Worm (Caenorhabditis elegans) whole organism, late embryonic: ENCODE measurements around the gene M151.10.

Experiments used
- C08G9.2 ChIP-seq: sonication (generic microtip); optimal IDR thresholded peaks from 2 replicates; lab custom pipeline; 2016; ENCODE audit warnings: mild to moderate bottlenecking, missing genetic modification characterization, moderate library complexity, missing compliant biosample characterization
- C38D4.7 ChIP-seq: fragments of 200-800 bp; sonication (Bioruptor generic); optimal IDR thresholded peaks from 2 replicates; lab custom pipeline; 2018; ENCODE audit warnings: mild to moderate bottlenecking, missing genetic modification characterization, moderate library complexity, missing compliant biosample characterization
- K09A11.1 ChIP-seq: sonication (generic microtip); optimal IDR thresholded peaks from 2 replicates; lab custom pipeline; 2017; ENCODE audit warnings: antibody characterized with exemption, mild to moderate bottlenecking, missing genetic modification characterization, missing compliant biosample characterization; ENCODE audit not compliant: insufficient read depth
- Y22D7AL.16 ChIP-seq: sonication (generic microtip); optimal IDR thresholded peaks from 2 replicates; lab custom pipeline; 2016; ENCODE audit warnings: missing genetic modification characterization, missing compliant biosample characterization
- ama-1 ChIP-seq: fragments of 150-350 bp; optimal IDR thresholded peaks from 2 replicates; lab custom pipeline; 2014
- ceh-14 ChIP-seq: sonication (generic microtip); optimal IDR thresholded peaks from 2 replicates; lab custom pipeline; 2016; ENCODE audit warnings: missing genotype, missing genetic modification characterization, missing compliant biosample characterization
- ceh-18 ChIP-seq: sonication (generic microtip); optimal IDR thresholded peaks from 2 replicates; lab custom pipeline; 2016; ENCODE audit warnings: missing genetic modification characterization, missing compliant biosample characterization
- ceh-19 ChIP-seq: fragments of 200-800 bp; sonication (Bioruptor generic); optimal IDR thresholded peaks from 2 replicates; lab custom pipeline; 2018; ENCODE audit warnings: mild to moderate bottlenecking, missing genetic modification characterization, missing compliant biosample characterization
- ceh-2 ChIP-seq: sonication (generic microtip); optimal IDR thresholded peaks from 2 replicates; lab custom pipeline; 2016; ENCODE audit warnings: missing genotype, missing genetic modification characterization, missing compliant biosample characterization
- ceh-22 ChIP-seq: sonication (generic microtip); optimal IDR thresholded peaks from 2 replicates; lab custom pipeline; 2017; ENCODE audit warnings: missing biosample characterization, missing genetic modification characterization
- ceh-24 ChIP-seq: sonication (generic microtip); optimal IDR thresholded peaks from 2 replicates; lab custom pipeline; 2016; ENCODE audit warnings: mild to moderate bottlenecking, missing genetic modification characterization, missing compliant biosample characterization
- ceh-30 ChIP-seq: fragments of 150-350 bp; optimal IDR thresholded peaks from 2 replicates; lab custom pipeline; 2014; ENCODE audit warnings: missing biosample characterization, missing genetic modification characterization
- ceh-31 ChIP-seq: sonication (generic microtip); optimal IDR thresholded peaks from 2 replicates; lab custom pipeline; 2016; ENCODE audit warnings: missing genetic modification characterization, missing compliant biosample characterization
- ceh-34 ChIP-seq: sonication (generic microtip); optimal IDR thresholded peaks from 2 replicates; lab custom pipeline; 2016; ENCODE audit warnings: mild to moderate bottlenecking, missing genetic modification characterization, missing compliant biosample characterization
- dmd-4 ChIP-seq: sonication (generic microtip); optimal IDR thresholded peaks from 2 replicates; lab custom pipeline; 2016; ENCODE audit warnings: borderline replicate concordance, missing genetic modification characterization, missing compliant biosample characterization
- dve-1 ChIP-seq: sonication (generic microtip); optimal IDR thresholded peaks from 2 replicates; lab custom pipeline; 2017; ENCODE audit warnings: antibody characterized with exemption, mild to moderate bottlenecking, missing genetic modification characterization, missing compliant biosample characterization
- elt-2 ChIP-seq: sonication (generic microtip); optimal IDR thresholded peaks from 2 replicates; lab custom pipeline; 2016; ENCODE audit warnings: missing genetic modification reagents, missing genetic modification characterization, missing compliant biosample characterization
- eyg-1 ChIP-seq: sonication (generic microtip); optimal IDR thresholded peaks from 2 replicates; lab custom pipeline; 2016; ENCODE audit warnings: missing genotype, missing genetic modification characterization, missing compliant biosample characterization
- fax-1 ChIP-seq: sonication (generic microtip); optimal IDR thresholded peaks from 2 replicates; lab custom pipeline; 2016; ENCODE audit warnings: missing genotype, missing genetic modification characterization, missing compliant biosample characterization
- fkh-6 ChIP-seq: sonication (generic microtip); optimal IDR thresholded peaks from 2 replicates; lab custom pipeline; 2016; ENCODE audit warnings: missing genetic modification characterization, missing compliant biosample characterization
- gmeb-2 ChIP-seq: sonication (generic microtip); optimal IDR thresholded peaks from 2 replicates; lab custom pipeline; 2016; ENCODE audit warnings: missing genetic modification characterization, inconsistent platforms, missing compliant biosample characterization
- hlh-15 ChIP-seq: sonication (generic microtip); optimal IDR thresholded peaks from 2 replicates; lab custom pipeline; 2016; ENCODE audit warnings: missing genetic modification characterization, missing compliant biosample characterization
- hlh-8 ChIP-seq: sonication (generic microtip); optimal IDR thresholded peaks from 2 replicates; lab custom pipeline; 2016; ENCODE audit warnings: missing genotype, missing genetic modification characterization, missing compliant biosample characterization
- lin-11 ChIP-seq: fragments of 200-800 bp; sonication (Bioruptor generic); optimal IDR thresholded peaks from 2 replicates; lab custom pipeline; 2018; ENCODE audit warnings: mild to moderate bottlenecking, missing genetic modification characterization, missing compliant biosample characterization
- madf-2 ChIP-seq: sonication (generic microtip); optimal IDR thresholded peaks from 2 replicates; lab custom pipeline; 2017; ENCODE audit warnings: missing genetic modification characterization, missing compliant biosample characterization
- mec-3 ChIP-seq: sonication (generic microtip); optimal IDR thresholded peaks from 2 replicates; lab custom pipeline; 2016; ENCODE audit warnings: borderline replicate concordance, missing genetic modification characterization, missing compliant biosample characterization
- nfya-1 ChIP-seq: sonication (generic microtip); optimal IDR thresholded peaks from 2 replicates; lab custom pipeline; 2017; ENCODE audit warnings: missing genetic modification characterization, mild to moderate bottlenecking, missing compliant biosample characterization, antibody characterized with exemption, moderate library complexity
- nhr-232 ChIP-seq: sonication (generic microtip); optimal IDR thresholded peaks from 2 replicates; lab custom pipeline; 2016; ENCODE audit warnings: missing genetic modification characterization, missing compliant biosample characterization
- npax-4 ChIP-seq: sonication (generic microtip); optimal IDR thresholded peaks from 2 replicates; lab custom pipeline; 2016; ENCODE audit warnings: missing genetic modification characterization, missing compliant biosample characterization
- pat-9 ChIP-seq: fragments of 200-800 bp; sonication (Bioruptor generic); optimal IDR thresholded peaks from 2 replicates; lab custom pipeline; 2018; ENCODE audit warnings: mild to moderate bottlenecking, missing genetic modification characterization, moderate library complexity, missing compliant biosample characterization
- pax-1 ChIP-seq: fragments of 150-350 bp; optimal IDR thresholded peaks from 2 replicates; lab custom pipeline; 2014; ENCODE audit warnings: missing biosample characterization, missing genetic modification characterization
- pha-2 ChIP-seq: sonication (generic microtip); optimal IDR thresholded peaks from 2 replicates; lab custom pipeline; 2017; ENCODE audit warnings: mild to moderate bottlenecking, missing genetic modification characterization, missing compliant biosample characterization
- pha-4 ChIP-seq: fragments of 150-350 bp; optimal IDR thresholded peaks from 2 replicates; lab custom pipeline; 2018; ENCODE audit warnings: missing biosample characterization, missing genetic modification reagents, missing genetic modification characterization
- pqm-1 ChIP-seq: sonication (generic microtip); optimal IDR thresholded peaks from 2 replicates; lab custom pipeline; 2016; ENCODE audit warnings: missing genetic modification characterization, missing compliant biosample characterization
- pros-1 ChIP-seq: fragments of 150-350 bp; optimal IDR thresholded peaks from 2 replicates; lab custom pipeline; 2014; ENCODE audit warnings: missing biosample characterization, missing genetic modification reagents, missing genetic modification characterization
- sox-2 ChIP-seq: fragments of 200-800 bp; sonication (Bioruptor generic); IDR thresholded peaks from 2 replicates; pipeline ENCODE4 v1.3.6; 2022; ENCODE audit warnings: missing genetic modification reagents, missing genetic modification characterization, missing compliant biosample characterization
- syd-9 ChIP-seq: sonication (generic microtip); optimal IDR thresholded peaks from 2 replicates; lab custom pipeline; 2016; ENCODE audit warnings: mild to moderate bottlenecking, missing genetic modification characterization, moderate library complexity, missing compliant biosample characterization
- tbx-7 ChIP-seq: sonication (generic microtip); optimal IDR thresholded peaks from 2 replicates; lab custom pipeline; 2016; ENCODE audit warnings: missing genotype, missing genetic modification characterization, missing compliant biosample characterization
- unc-55 ChIP-seq: sonication (generic microtip); optimal IDR thresholded peaks from 2 replicates; lab custom pipeline; 2017; ENCODE audit warnings: missing biosample characterization, missing genetic modification reagents, missing genetic modification characterization

M151.10 gene

DNA sequence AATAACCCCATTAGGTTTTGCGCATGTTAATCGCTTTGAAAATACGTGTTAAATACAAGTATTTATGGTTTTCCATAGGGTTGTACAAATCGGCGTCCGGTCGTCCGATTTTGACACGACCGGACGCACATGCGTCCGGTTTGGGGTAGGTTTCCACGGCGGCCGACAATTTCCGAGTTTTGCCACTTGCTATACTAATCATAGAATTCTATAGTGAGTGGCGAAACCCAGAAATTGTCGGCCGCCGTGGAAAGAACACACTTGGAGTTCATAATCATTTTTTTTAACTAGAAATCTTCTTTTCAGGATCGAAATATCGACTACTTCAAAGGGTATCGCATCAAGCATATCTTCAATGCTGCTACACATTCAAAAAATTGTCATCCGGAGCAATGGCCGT, 5.3 kb downstream of the M151.10 start:
- TF ChIP-seq elt-2 (tag; lab: Kevin White, UChicago) (no peak), C08G9.2 (no peak), ceh-34 (tag; lab: Kevin White, UChicago) (no peak), dve-1 (tag; lab: Kevin White, UChicago) (no peak), syd-9 (tag; lab: Kevin White, UChicago) (no peak), ceh-18 (tag; lab: Kevin White, UChicago) (no peak), sox-2 (GFP tag; lab: Robert Waterston, UW) (no peak), ama-1 (no peak), pat-9 (tag; lab: Kevin White, UChicago) (no peak), gmeb-2 (tag; lab: Kevin White, UChicago) (no peak), ceh-2 (tag; lab: Kevin White, UChicago) (no peak)

DNA sequence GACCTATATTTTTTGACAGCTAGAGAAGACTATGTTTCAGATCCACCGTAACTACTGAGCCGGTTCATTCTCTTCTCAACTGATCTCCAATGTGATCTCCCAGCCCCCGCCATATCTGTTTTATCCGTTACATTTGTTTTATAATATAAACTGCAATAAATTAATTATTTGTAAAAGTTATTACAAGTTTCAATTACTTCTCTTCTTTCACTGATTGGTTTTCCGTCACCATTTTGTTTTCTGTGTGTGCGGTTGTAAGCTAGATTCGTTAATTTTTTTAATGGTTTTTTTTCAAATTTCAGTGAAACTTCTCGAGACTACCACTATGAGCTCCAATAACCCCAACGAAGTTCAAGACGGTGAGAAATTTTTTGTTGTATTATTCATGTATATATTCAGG, 9.3 kb downstream of the M151.10 start, which contains the start of gene M151.2:
Gene M151.2 (plus strand): TSS at position 301 of the 400 bp plus-strand sequence.
- TF ChIP-seq ceh-22 (tag; lab: Kevin White, UChicago) (no peak), pha-2 (tag; lab: Kevin White, UChicago) (no peak), ceh-34 (tag; lab: Kevin White, UChicago) (no peak), K09A11.1 (tag; lab: Kevin White, UChicago) (no peak)

DNA sequence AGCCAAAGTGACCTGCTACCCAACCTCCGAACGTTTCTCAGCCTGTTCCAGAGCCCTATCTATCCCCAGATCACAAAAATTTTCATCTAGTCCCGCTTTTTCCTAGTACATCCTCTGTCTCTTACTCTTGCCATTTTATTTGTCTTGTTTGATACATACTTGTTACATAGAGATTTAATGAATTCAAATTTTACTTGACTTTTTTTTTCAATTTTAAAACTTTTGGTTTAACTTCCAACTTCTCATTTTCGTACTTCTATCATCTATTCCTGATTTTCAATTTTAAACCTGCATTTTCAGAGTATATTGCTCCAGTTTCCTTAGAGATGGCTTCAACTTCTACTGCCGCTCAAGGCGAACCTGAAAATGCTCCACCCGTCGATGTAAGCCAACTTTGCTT, 13.2 kb downstream of the M151.10 start, which contains the start of gene M151.3:
Gene M151.3 (plus strand): TSS at position 301 of the 400 bp plus-strand sequence.
- TF ChIP-seq dmd-4 (tag; lab: Kevin White, UChicago) = no peak
- TF ChIP-seq lin-11 (tag; lab: Kevin White, UChicago) = no peak
- no peak for TF ChIP-seq ceh-31 (tag; lab: Kevin White, UChicago)
- TF ChIP-seq nhr-232 (tag; lab: Kevin White, UChicago) = no peak
- no peak for TF ChIP-seq nfya-1
- TF ChIP-seq sox-2 (GFP tag; lab: Robert Waterston, UW) = no peak
- TF ChIP-seq dve-1 (tag; lab: Kevin White, UChicago) = no peak

DNA sequence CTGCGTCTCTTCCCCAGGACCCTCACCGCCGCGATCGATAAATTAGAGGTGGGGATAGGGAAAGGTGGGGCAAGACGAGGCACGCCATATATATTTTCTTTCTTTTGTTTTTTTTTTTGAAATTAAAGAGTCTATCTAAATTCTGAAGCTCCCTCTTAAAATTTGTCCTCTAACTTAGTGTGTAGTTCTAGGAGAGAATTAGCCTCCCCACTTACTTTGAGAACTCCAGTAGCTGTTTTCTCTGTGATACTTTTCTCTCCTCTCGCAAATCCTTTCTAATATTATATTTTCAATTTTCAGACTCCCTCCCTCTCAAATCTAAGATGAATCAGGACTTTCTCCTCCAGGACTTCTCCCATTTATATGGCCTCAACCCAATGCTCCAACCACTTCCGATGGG, 18.1 kb downstream of the M151.10 start, which contains the start of gene M151.7:
Gene M151.7 (plus strand): TSS at position 301 of the 400 bp plus-strand sequence.
- TF ChIP-seq fax-1 (no peak), pha-4 (tag; lab: Kevin White, UChicago) (no peak)

DNA sequence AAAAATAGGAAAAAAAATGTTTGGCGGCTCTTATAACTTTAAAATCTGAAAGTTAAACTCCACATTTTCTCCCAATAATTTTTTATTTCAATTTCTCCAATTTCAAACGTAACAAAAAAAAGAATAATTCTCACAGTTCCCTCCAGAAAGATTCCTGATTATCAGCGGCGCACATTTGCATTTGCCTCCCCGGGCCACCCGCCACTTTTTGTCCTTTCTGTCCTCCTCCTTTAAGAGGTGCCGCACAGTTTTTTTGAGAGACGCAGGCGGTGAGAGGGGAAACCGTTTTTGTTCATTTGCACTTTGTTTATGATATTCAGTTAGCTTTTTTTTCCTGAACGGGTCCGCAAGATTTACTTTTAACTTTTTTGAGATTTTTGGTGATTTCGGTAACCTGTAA, 19.2 kb downstream of the M151.10 start:
- no peak for TF ChIP-seq madf-2 (tag; lab: Kevin White, UChicago)
- no peak for TF ChIP-seq hlh-15 (tag; lab: Kevin White, UChicago)
- TF ChIP-seq gmeb-2 (tag; lab: Kevin White, UChicago) = no peak
- no peak for TF ChIP-seq pqm-1 (tag; lab: Kevin White, UChicago)
- no peak for TF ChIP-seq eyg-1 (tag; lab: Kevin White, UChicago)
- TF ChIP-seq fax-1 = no peak
- TF ChIP-seq ceh-24 = no peak
- TF ChIP-seq ceh-19 (GFP tag; lab: Kevin White, UChicago) = no peak
- TF ChIP-seq unc-55 = no peak
- no peak for TF ChIP-seq ceh-30 (tag; lab: Kevin White, UChicago)
- no peak for TF ChIP-seq C38D4.7 (GFP tag; lab: Kevin White, UChicago)
- TF ChIP-seq npax-4 (tag; lab: Kevin White, UChicago) = no peak
- TF ChIP-seq, all 69 proteins: peak for 0

DNA sequence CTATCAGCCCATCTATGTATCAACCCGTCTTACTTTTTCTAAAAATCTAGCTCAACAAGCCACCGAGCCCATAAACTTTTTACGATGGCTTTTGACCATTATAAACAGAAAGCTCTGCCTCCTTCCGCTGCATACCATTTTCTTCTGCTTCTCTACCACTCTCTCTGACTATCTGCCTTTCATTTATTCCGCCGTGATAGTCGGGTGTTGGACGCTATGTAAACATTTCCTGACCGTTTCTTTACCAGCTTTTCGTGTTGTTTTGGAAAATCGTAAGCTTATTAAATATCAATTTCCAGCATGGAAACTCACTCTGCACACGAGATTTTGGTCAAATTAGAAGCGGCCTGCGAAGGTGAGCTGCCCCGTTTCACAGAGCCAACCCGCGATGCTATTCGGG, 22.6 kb downstream of the M151.10 start, which contains the start of gene F40E12.1:
Gene F40E12.1 (plus strand): TSS at position 301 of the 400 bp plus-strand sequence.
- TF ChIP-seq pax-1 (tag; lab: Kevin White, UChicago) = no peak
- no peak for TF ChIP-seq pha-4 (tag; lab: Kevin White, UChicago)
- TF ChIP-seq pros-1 (tag; lab: Kevin White, UChicago) = no peak
- no peak for TF ChIP-seq ceh-2 (tag; lab: Kevin White, UChicago)
- no peak for TF ChIP-seq hlh-8 (tag; lab: Kevin White, UChicago)
- TF ChIP-seq tbx-7 (tag; lab: Kevin White, UChicago) = no peak
- no peak for TF ChIP-seq Y22D7AL.16 (tag; lab: Kevin White, UChicago)
- no peak for TF ChIP-seq fkh-6
- TF ChIP-seq mec-3 (tag; lab: Kevin White, UChicago) = no peak
- no peak for TF ChIP-seq npax-4 (tag; lab: Kevin White, UChicago)
- no peak for TF ChIP-seq ceh-14
